Worm (Caenorhabditis elegans) whole organism, late embryonic: ENCODE measurements around the gene C56G2.4.

Experiments used
- C38D4.7 ChIP-seq: fragments of 200-800 bp; sonication (Bioruptor generic); optimal IDR thresholded peaks from 2 replicates; lab custom pipeline; 2018; ENCODE audit warnings: mild to moderate bottlenecking, missing genetic modification characterization, moderate library complexity, missing compliant biosample characterization
- F13H6.1 ChIP-seq: sonication (generic microtip); optimal IDR thresholded peaks from 2 replicates; lab custom pipeline; 2016; ENCODE audit warnings: missing genetic modification characterization, missing compliant biosample characterization
- T23F11.4 ChIP-seq: fragments of 200-800 bp; sonication (Bioruptor generic); optimal IDR thresholded peaks from 2 replicates; lab custom pipeline; 2018; ENCODE audit warnings: mild to moderate bottlenecking, missing genetic modification characterization, missing compliant biosample characterization
- ama-1 ChIP-seq: fragments of 150-350 bp; optimal IDR thresholded peaks from 2 replicates; lab custom pipeline; 2014
- ceh-14 ChIP-seq: sonication (generic microtip); optimal IDR thresholded peaks from 2 replicates; lab custom pipeline; 2016; ENCODE audit warnings: missing genotype, missing genetic modification characterization, missing compliant biosample characterization
- ceh-18 ChIP-seq: sonication (generic microtip); optimal IDR thresholded peaks from 2 replicates; lab custom pipeline; 2016; ENCODE audit warnings: missing genetic modification characterization, missing compliant biosample characterization
- ceh-2 ChIP-seq: sonication (generic microtip); optimal IDR thresholded peaks from 2 replicates; lab custom pipeline; 2016; ENCODE audit warnings: missing genotype, missing genetic modification characterization, missing compliant biosample characterization
- ceh-22 ChIP-seq: sonication (generic microtip); optimal IDR thresholded peaks from 2 replicates; lab custom pipeline; 2017; ENCODE audit warnings: missing biosample characterization, missing genetic modification characterization
- ceh-24 ChIP-seq: sonication (generic microtip); optimal IDR thresholded peaks from 2 replicates; lab custom pipeline; 2016; ENCODE audit warnings: mild to moderate bottlenecking, missing genetic modification characterization, missing compliant biosample characterization
- ceh-30 ChIP-seq: fragments of 150-350 bp; optimal IDR thresholded peaks from 2 replicates; lab custom pipeline; 2014; ENCODE audit warnings: missing biosample characterization, missing genetic modification characterization
- ceh-31 ChIP-seq: sonication (generic microtip); optimal IDR thresholded peaks from 2 replicates; lab custom pipeline; 2016; ENCODE audit warnings: missing genetic modification characterization, missing compliant biosample characterization
- ceh-34 ChIP-seq: sonication (generic microtip); optimal IDR thresholded peaks from 2 replicates; lab custom pipeline; 2016; ENCODE audit warnings: mild to moderate bottlenecking, missing genetic modification characterization, missing compliant biosample characterization
- ceh-48 ChIP-seq: sonication (generic microtip); optimal IDR thresholded peaks from 2 replicates; lab custom pipeline; 2016; ENCODE audit warnings: missing genetic modification characterization, inconsistent platforms, missing compliant biosample characterization
- ceh-6 ChIP-seq: fragments of 200-800 bp; sonication (Bioruptor generic); optimal IDR thresholded peaks from 2 replicates; lab custom pipeline; 2018; ENCODE audit warnings: mild to moderate bottlenecking, missing genetic modification characterization, missing compliant biosample characterization
- dve-1 ChIP-seq: sonication (generic microtip); optimal IDR thresholded peaks from 2 replicates; lab custom pipeline; 2017; ENCODE audit warnings: antibody characterized with exemption, mild to moderate bottlenecking, missing genetic modification characterization, missing compliant biosample characterization
- elt-2 ChIP-seq: sonication (generic microtip); optimal IDR thresholded peaks from 2 replicates; lab custom pipeline; 2016; ENCODE audit warnings: missing genetic modification reagents, missing genetic modification characterization, missing compliant biosample characterization
- elt-4 ChIP-seq: sonication (generic microtip); optimal IDR thresholded peaks from 2 replicates; lab custom pipeline; 2016; ENCODE audit warnings: missing genetic modification characterization, missing compliant biosample characterization
- ets-4 ChIP-seq: sonication (generic microtip); optimal IDR thresholded peaks from 2 replicates; lab custom pipeline; 2016; ENCODE audit warnings: missing genetic modification characterization, missing compliant biosample characterization
- eyg-1 ChIP-seq: sonication (generic microtip); optimal IDR thresholded peaks from 2 replicates; lab custom pipeline; 2016; ENCODE audit warnings: missing genotype, missing genetic modification characterization, missing compliant biosample characterization
- fax-1 ChIP-seq: sonication (generic microtip); optimal IDR thresholded peaks from 2 replicates; lab custom pipeline; 2016; ENCODE audit warnings: missing genotype, missing genetic modification characterization, missing compliant biosample characterization
- fkh-10 ChIP-seq: fragments of 150-350 bp; optimal IDR thresholded peaks from 2 replicates; lab custom pipeline; 2014; ENCODE audit warnings: missing biosample characterization, missing genetic modification reagents, missing genetic modification characterization
- hlh-13 ChIP-seq: fragments of 200-800 bp; sonication (Bioruptor generic); optimal IDR thresholded peaks from 2 replicates; lab custom pipeline; 2018; ENCODE audit warnings: mild to moderate bottlenecking, missing genetic modification characterization, missing compliant biosample characterization
- hlh-15 ChIP-seq: sonication (generic microtip); optimal IDR thresholded peaks from 2 replicates; lab custom pipeline; 2016; ENCODE audit warnings: missing genetic modification characterization, missing compliant biosample characterization
- hlh-30 ChIP-seq: sonication (generic microtip); optimal IDR thresholded peaks from 2 replicates; lab custom pipeline; 2017; ENCODE audit warnings: antibody characterized with exemption, missing genetic modification characterization, missing compliant biosample characterization; ENCODE audit not compliant: insufficient read depth
- hlh-6 ChIP-seq: sonication (generic microtip); optimal IDR thresholded peaks from 2 replicates; lab custom pipeline; 2016; ENCODE audit warnings: missing genotype, missing genetic modification characterization, missing compliant biosample characterization
- lim-6 ChIP-seq: sonication (generic microtip); optimal IDR thresholded peaks from 2 replicates; lab custom pipeline; 2016; ENCODE audit warnings: missing genetic modification characterization, missing compliant biosample characterization
- lin-11 ChIP-seq: fragments of 200-800 bp; sonication (Bioruptor generic); optimal IDR thresholded peaks from 2 replicates; lab custom pipeline; 2018; ENCODE audit warnings: mild to moderate bottlenecking, missing genetic modification characterization, missing compliant biosample characterization
- madf-2 ChIP-seq: sonication (generic microtip); optimal IDR thresholded peaks from 2 replicates; lab custom pipeline; 2017; ENCODE audit warnings: missing genetic modification characterization, missing compliant biosample characterization
- mec-3 ChIP-seq: sonication (generic microtip); optimal IDR thresholded peaks from 2 replicates; lab custom pipeline; 2016; ENCODE audit warnings: borderline replicate concordance, missing genetic modification characterization, missing compliant biosample characterization
- nfya-1 ChIP-seq: sonication (generic microtip); optimal IDR thresholded peaks from 2 replicates; lab custom pipeline; 2017; ENCODE audit warnings: missing genetic modification characterization, mild to moderate bottlenecking, missing compliant biosample characterization, antibody characterized with exemption, moderate library complexity
- nhr-11 ChIP-seq: fragments of 150-350 bp; optimal IDR thresholded peaks from 2 replicates; lab custom pipeline; 2014; ENCODE audit warnings: missing biosample characterization, missing genetic modification characterization
- npax-4 ChIP-seq: sonication (generic microtip); optimal IDR thresholded peaks from 2 replicates; lab custom pipeline; 2016; ENCODE audit warnings: missing genetic modification characterization, missing compliant biosample characterization
- odd-2 ChIP-seq: sonication (generic microtip); optimal IDR thresholded peaks from 2 replicates; lab custom pipeline; 2017; ENCODE audit warnings: antibody characterized with exemption, mild to moderate bottlenecking, missing genetic modification characterization, missing compliant biosample characterization
- pag-3 ChIP-seq: sonication (generic microtip); optimal IDR thresholded peaks from 2 replicates; lab custom pipeline; 2016; ENCODE audit warnings: missing compliant biosample characterization, missing genetic modification characterization, borderline replicate concordance
- pat-9 ChIP-seq: fragments of 200-800 bp; sonication (Bioruptor generic); optimal IDR thresholded peaks from 2 replicates; lab custom pipeline; 2018; ENCODE audit warnings: mild to moderate bottlenecking, missing genetic modification characterization, moderate library complexity, missing compliant biosample characterization
- pax-1 ChIP-seq: fragments of 150-350 bp; optimal IDR thresholded peaks from 2 replicates; lab custom pipeline; 2014; ENCODE audit warnings: missing biosample characterization, missing genetic modification characterization
- pha-2 ChIP-seq: sonication (generic microtip); optimal IDR thresholded peaks from 2 replicates; lab custom pipeline; 2017; ENCODE audit warnings: mild to moderate bottlenecking, missing genetic modification characterization, missing compliant biosample characterization
- pha-4 ChIP-seq: fragments of 150-350 bp; optimal IDR thresholded peaks from 2 replicates; lab custom pipeline; 2018; ENCODE audit warnings: missing biosample characterization, missing genetic modification reagents, missing genetic modification characterization
- pqm-1 ChIP-seq: sonication (generic microtip); optimal IDR thresholded peaks from 2 replicates; lab custom pipeline; 2016; ENCODE audit warnings: missing genetic modification characterization, missing compliant biosample characterization
- pros-1 ChIP-seq: fragments of 150-350 bp; optimal IDR thresholded peaks from 2 replicates; lab custom pipeline; 2014; ENCODE audit warnings: missing biosample characterization, missing genetic modification reagents, missing genetic modification characterization
- ref-2 ChIP-seq: sonication (generic microtip); optimal IDR thresholded peaks from 2 replicates; lab custom pipeline; 2016; ENCODE audit warnings: missing genetic modification characterization, missing compliant biosample characterization
- rnt-1 ChIP-seq: sonication (generic microtip); optimal IDR thresholded peaks from 2 replicates; lab custom pipeline; 2016; ENCODE audit warnings: missing genetic modification characterization, missing compliant biosample characterization
- sox-2 ChIP-seq: fragments of 200-800 bp; sonication (Bioruptor generic); IDR thresholded peaks from 2 replicates; pipeline ENCODE4 v1.3.6; 2022; ENCODE audit warnings: missing genetic modification reagents, missing genetic modification characterization, missing compliant biosample characterization
- sox-4 ChIP-seq: sonication (generic microtip); optimal IDR thresholded peaks from 2 replicates; lab custom pipeline; 2017; ENCODE audit warnings: mild to moderate bottlenecking, missing genetic modification characterization, inconsistent platforms, missing compliant biosample characterization
- syd-9 ChIP-seq: sonication (generic microtip); optimal IDR thresholded peaks from 2 replicates; lab custom pipeline; 2016; ENCODE audit warnings: mild to moderate bottlenecking, missing genetic modification characterization, moderate library complexity, missing compliant biosample characterization
- tbx-2 ChIP-seq: sonication (generic microtip); optimal IDR thresholded peaks from 2 replicates; lab custom pipeline; 2016; ENCODE audit warnings: missing genetic modification characterization, missing compliant biosample characterization
- tbx-7 ChIP-seq: sonication (generic microtip); optimal IDR thresholded peaks from 2 replicates; lab custom pipeline; 2016; ENCODE audit warnings: missing genotype, missing genetic modification characterization, missing compliant biosample characterization
- unc-42 ChIP-seq: sonication (generic microtip); optimal IDR thresholded peaks from 2 replicates; lab custom pipeline; 2016; ENCODE audit warnings: missing genotype, missing genetic modification characterization, missing compliant biosample characterization
- unc-55 ChIP-seq: sonication (generic microtip); optimal IDR thresholded peaks from 2 replicates; lab custom pipeline; 2017; ENCODE audit warnings: missing biosample characterization, missing genetic modification reagents, missing genetic modification characterization
- unc-86 ChIP-seq: sonication (generic microtip); optimal IDR thresholded peaks from 2 replicates; lab custom pipeline; 2016; ENCODE audit warnings: missing genetic modification characterization, missing compliant biosample characterization

C56G2.4 gene

ce11 chrIII:6373850-6374474, 42.4 kb downstream of the C56G2.4 start:
- no peak for TF ChIP-seq sox-2
- no peak for TF ChIP-seq ceh-18
- TF ChIP-seq ceh-48 (tag; lab: Kevin White, UChicago) = no peak
- no peak for TF ChIP-seq ceh-6 (GFP tag; lab: Kevin White, UChicago)
- peak; percentile 17 for TF ChIP-seq ama-1 (lab: Kevin White, UChicago)

- TF ChIP-seq unc-42 = peak; percentile 38
- no peak for TF ChIP-seq pax-1 (tag; lab: Kevin White, UChicago)
- TF ChIP-seq elt-4 (tag; lab: Kevin White, UChicago) = no peak
- TF ChIP-seq T23F11.4 = no peak
- peak; percentile 25 for TF ChIP-seq ets-4
- no peak for TF ChIP-seq unc-86
- TF ChIP-seq ref-2 (tag; lab: Kevin White, UChicago) = peak; percentile 35
- peak; percentile 61 for TF ChIP-seq ceh-31 (tag; lab: Kevin White, UChicago)
- TF ChIP-seq pqm-1 = no peak
- peak; percentile 57 for TF ChIP-seq unc-55 (GFP tag; lab: Kevin White, UChicago)
- TF ChIP-seq ceh-30 (tag; lab: Kevin White, UChicago) = peak; percentile 87
- TF ChIP-seq ceh-48 (tag; lab: Kevin White, UChicago) = peak; percentile 50
- TF ChIP-seq pha-4 (tag; lab: Kevin White, UChicago) = no peak
- peak; percentile 46 for TF ChIP-seq tbx-2 (tag; lab: Kevin White, UChicago)
- TF ChIP-seq ceh-22 (tag; lab: Kevin White, UChicago) = no peak
- TF ChIP-seq pha-2 (tag; lab: Kevin White, UChicago) = no peak
- no peak for TF ChIP-seq fkh-10
- TF ChIP-seq sox-4 (tag; lab: Kevin White, UChicago) = no peak
- TF ChIP-seq C38D4.7 = no peak
- TF ChIP-seq hlh-6 (tag; lab: Kevin White, UChicago) = no peak
- TF ChIP-seq pat-9 (tag; lab: Kevin White, UChicago) = no peak
- no peak for TF ChIP-seq ama-1 (lab: Kevin White, UChicago)
- TF ChIP-seq ceh-34 = peak; percentile 43
- no peak for TF ChIP-seq mec-3
- TF ChIP-seq hlh-30 (tag; lab: Kevin White, UChicago) = peak; percentile 78
- no peak for TF ChIP-seq F13H6.1 (tag; lab: Kevin White, UChicago)
- no peak for TF ChIP-seq ceh-24 (tag; lab: Kevin White, UChicago)
- no peak for TF ChIP-seq ceh-6 (GFP tag; lab: Kevin White, UChicago)
- TF ChIP-seq hlh-15 = no peak
- TF ChIP-seq fax-1 = no peak
- TF ChIP-seq ceh-18 = peak; percentile 50
- peak; percentile 66 for TF ChIP-seq rnt-1 (tag; lab: Kevin White, UChicago)
- TF ChIP-seq hlh-13 (GFP tag; lab: Kevin White, UChicago) = no peak
- no peak for TF ChIP-seq ceh-14 (tag; lab: Kevin White, UChicago)
- TF ChIP-seq dve-1 (tag; lab: Kevin White, UChicago) = peak; percentile 14
- no peak for TF ChIP-seq lim-6 (tag; lab: Kevin White, UChicago)
- TF ChIP-seq elt-2 (tag; lab: Kevin White, UChicago) = peak; percentile 36
- TF ChIP-seq pros-1 = no peak
- peak; percentile 10 for TF ChIP-seq ceh-2 (tag; lab: Kevin White, UChicago)
- no peak for TF ChIP-seq tbx-7 (tag; lab: Kevin White, UChicago)
- no peak for TF ChIP-seq sox-2
- TF ChIP-seq odd-2 (tag; lab: Kevin White, UChicago) = no peak
- TF ChIP-seq nfya-1 (tag; lab: Kevin White, UChicago) = peak; percentile 93
- TF ChIP-seq lin-11 (tag; lab: Kevin White, UChicago) = no peak
- no peak for TF ChIP-seq eyg-1 (tag; lab: Kevin White, UChicago)
- TF ChIP-seq nhr-11 (tag; lab: Kevin White, UChicago) = no peak
- TF ChIP-seq npax-4 (tag; lab: Kevin White, UChicago) = no peak
- no peak for TF ChIP-seq pag-3 (tag; lab: Kevin White, UChicago)
- no peak for TF ChIP-seq madf-2 (tag; lab: Kevin White, UChicago)
- no peak for TF ChIP-seq syd-9 (tag; lab: Kevin White, UChicago)
These were observed 43.4 kb downstream of the C56G2.4 start, which contains the start of the genes rps-13 and nfx-1 for ce11 chrIII:6374947-6375415. TSS of gene rps-13 (minus strand) at chrIII:6374997. TSS of gene nfx-1 (plus strand) at chrIII:6375379.
